Fruit fly (Drosophila melanogaster) whole organism, prepupa: Measurements from ENCODE around the gene run.

Experiments used
- Blimp-1 ChIP-seq: fragments of 200-800 bp; sonication (Bioruptor generic); optimal IDR thresholded peaks from 3 replicates; lab custom pipeline; 2017; ENCODE audit warnings: missing biosample characterization, missing genetic modification characterization, mild to moderate bottlenecking, moderate library complexity, missing genetic modification reagents
- CG10669 ChIP-seq: fragments of 200-800 bp; sonication (Bioruptor generic); optimal IDR thresholded peaks from 3 replicates; lab custom pipeline; 2018; ENCODE audit warnings: missing biosample characterization, mild to moderate bottlenecking, missing genetic modification characterization, moderate library complexity
- CG11762 ChIP-seq: fragments of 200-800 bp; sonication (Bioruptor generic); optimal IDR thresholded peaks from 3 replicates; lab custom pipeline; 2016; ENCODE audit warnings: missing biosample characterization, missing genetic modification characterization; ENCODE audit not compliant: insufficient read depth
- CG11902 ChIP-seq: fragments of 200-800 bp; sonication (Bioruptor generic); optimal IDR thresholded peaks from 3 replicates; lab custom pipeline; 2016; ENCODE audit warnings: missing biosample characterization, missing genetic modification characterization
- CG15336 ChIP-seq: fragments of 200-800 bp; sonication (Bioruptor generic); IDR thresholded peaks from 2 replicates; pipeline ENCODE4 v1.3.6; 2022; ENCODE audit warnings: missing biosample characterization, missing genetic modification characterization
- CG1621 ChIP-seq: fragments of 200-800 bp; sonication (Bioruptor generic); optimal IDR thresholded peaks from 3 replicates; lab custom pipeline; 2018; ENCODE audit warnings: missing biosample characterization, mild to moderate bottlenecking, missing genetic modification characterization
- CG16779 ChIP-seq: fragments of 200-800 bp; sonication (Bioruptor generic); optimal IDR thresholded peaks from 3 replicates; lab custom pipeline; 2017; ENCODE audit warnings: missing biosample characterization, mild to moderate bottlenecking, missing genetic modification characterization
- CG3032 ChIP-seq: fragments of 200-800 bp; optimal IDR thresholded peaks from 2 replicates; lab custom pipeline; 2019; ENCODE audit warnings: missing biosample characterization, mild to moderate bottlenecking, missing genetic modification characterization, moderate library complexity
- CG31627 ChIP-seq: fragments of 200-800 bp; sonication (Bioruptor generic); optimal IDR thresholded peaks from 3 replicates; lab custom pipeline; 2016; ENCODE audit warnings: missing biosample characterization, missing genetic modification characterization
- CG32006 ChIP-seq: fragments of 200-800 bp; sonication (Bioruptor generic); optimal IDR thresholded peaks from 3 replicates; lab custom pipeline; 2017; ENCODE audit warnings: missing biosample characterization, mild to moderate bottlenecking, missing genetic modification characterization
- CG34406 ChIP-seq: fragments of 200-800 bp; sonication (Bioruptor generic); optimal IDR thresholded peaks from 3 replicates; lab custom pipeline; 2016; ENCODE audit warnings: missing biosample characterization, missing genetic modification characterization
- CG3919 ChIP-seq: fragments of 200-800 bp; sonication (Bioruptor generic); optimal IDR thresholded peaks from 3 replicates; lab custom pipeline; 2016; ENCODE audit warnings: missing biosample characterization, missing genetic modification characterization
- CG4318 ChIP-seq: fragments of 200-800 bp; sonication (Bioruptor generic); optimal IDR thresholded peaks from 3 replicates; lab custom pipeline; 2017; ENCODE audit warnings: missing biosample characterization, mild to moderate bottlenecking, missing genetic modification characterization
- CG6163 ChIP-seq: fragments of 200-800 bp; sonication (Bioruptor generic); IDR thresholded peaks from 3 replicates; pipeline ENCODE4 v1.3.6; 2022; ENCODE audit warnings: missing biosample characterization, missing genetic modification characterization
- CG6276 ChIP-seq: fragments of 200-800 bp; sonication (Bioruptor generic); optimal IDR thresholded peaks from 2 replicates; lab custom pipeline; 2017; ENCODE audit warnings: missing biosample characterization, mild to moderate bottlenecking, missing genetic modification characterization
- CG6792 ChIP-seq: fragments of 200-800 bp; sonication (Bioruptor generic); optimal IDR thresholded peaks from 3 replicates; lab custom pipeline; 2016; ENCODE audit warnings: missing biosample characterization, missing genetic modification characterization
- CG6808 ChIP-seq: fragments of 200-800 bp; sonication (Bioruptor generic); optimal IDR thresholded peaks from 3 replicates; lab custom pipeline; 2017; ENCODE audit warnings: missing biosample characterization, missing genetic modification characterization, mild to moderate bottlenecking, moderate library complexity, missing genetic modification reagents
- CG6854 ChIP-seq: fragments of 200-800 bp; sonication (Bioruptor generic); optimal IDR thresholded peaks from 2 replicates; lab custom pipeline; 2017; ENCODE audit warnings: missing biosample characterization, mild to moderate bottlenecking, missing genetic modification characterization
- CG7368 ChIP-seq: fragments of 200-800 bp; sonication (Bioruptor generic); optimal IDR thresholded peaks from 3 replicates; lab custom pipeline; 2016; ENCODE audit warnings: missing biosample characterization, missing genetic modification characterization
- CG8119 ChIP-seq: fragments of 200-800 bp; sonication (Bioruptor generic); IDR thresholded peaks from 3 replicates; pipeline ENCODE4 v1.3.6; 2022; ENCODE audit warnings: missing biosample characterization, missing genetic modification characterization
- CG8319 ChIP-seq: fragments of 200-800 bp; sonication (Bioruptor generic); optimal IDR thresholded peaks from 3 replicates; lab custom pipeline; 2016; ENCODE audit warnings: missing biosample characterization, missing genetic modification characterization
- CG8632 ChIP-seq: fragments of 200-800 bp; sonication (Bioruptor generic); optimal IDR thresholded peaks from 3 replicates; lab custom pipeline; 2016; ENCODE audit warnings: missing biosample characterization, missing genetic modification characterization
- Eip75B ChIP-seq: fragments of 200-800 bp; sonication (Bioruptor generic); optimal IDR thresholded peaks from 3 replicates; lab custom pipeline; 2016; ENCODE audit warnings: missing biosample characterization, missing genetic modification characterization
- Eip78C ChIP-seq: fragments of 200-800 bp; sonication (Bioruptor generic); peaks from one replicate; lab custom pipeline; 2016; ENCODE audit warnings: missing biosample characterization, missing genetic modification characterization
- Eip93F ChIP-seq: fragments of 200-800 bp; sonication (Bioruptor generic); optimal IDR thresholded peaks from 2 replicates; lab custom pipeline; 2016; ENCODE audit warnings: missing biosample characterization, mild to moderate bottlenecking, missing genetic modification characterization
- Ets21C ChIP-seq: fragments of 200-800 bp; sonication (Bioruptor generic); optimal IDR thresholded peaks from 3 replicates; lab custom pipeline; 2016; ENCODE audit warnings: missing biosample characterization, missing genetic modification characterization
- Ets96B ChIP-seq: fragments of 200-800 bp; optimal IDR thresholded peaks from 2 replicates; lab custom pipeline; 2019; ENCODE audit warnings: missing biosample characterization, mild to moderate bottlenecking, missing genetic modification characterization, moderate library complexity
- Gug ChIP-seq: fragments of 200-800 bp; sonication (Bioruptor generic); IDR thresholded peaks from 2 replicates; pipeline ENCODE4 v1.3.6; 2022; ENCODE audit warnings: missing biosample characterization, missing genetic modification characterization
- Hr38 ChIP-seq: sonication (Bioruptor generic); optimal IDR thresholded peaks from 2 replicates; lab custom pipeline; 2016; ENCODE audit warnings: missing biosample characterization, missing genetic modification characterization
- Hr39 ChIP-seq: fragments of 200-800 bp; sonication (Bioruptor generic); optimal IDR thresholded peaks from 2 replicates; lab custom pipeline; 2016; ENCODE audit warnings: missing biosample characterization, missing genetic modification characterization
- Hr4 ChIP-seq: fragments of 200-800 bp; sonication (Bioruptor generic); optimal IDR thresholded peaks from 3 replicates; lab custom pipeline; 2016; ENCODE audit warnings: missing biosample characterization, missing genetic modification characterization
- Lpt ChIP-seq: fragments of 200-800 bp; sonication (Bioruptor generic); optimal IDR thresholded peaks from 3 replicates; lab custom pipeline; 2016; ENCODE audit warnings: missing biosample characterization, missing genetic modification characterization
- Met ChIP-seq: fragments of 200-800 bp; sonication (Bioruptor generic); optimal IDR thresholded peaks from 3 replicates; lab custom pipeline; 2016; ENCODE audit warnings: missing biosample characterization, missing genetic modification characterization
- OdsH ChIP-seq: fragments of 200-800 bp; sonication (Bioruptor generic); optimal IDR thresholded peaks from 3 replicates; lab custom pipeline; 2016; ENCODE audit warnings: missing biosample characterization, missing genetic modification characterization
- Smox ChIP-seq: fragments of 200-800 bp; sonication (Bioruptor generic); optimal IDR thresholded peaks from 3 replicates; lab custom pipeline; 2016; ENCODE audit warnings: missing biosample characterization, missing genetic modification characterization
- Sox102F ChIP-seq: fragments of 200-800 bp; sonication (Bioruptor generic); optimal IDR thresholded peaks from 2 replicates; lab custom pipeline; 2016; ENCODE audit warnings: missing biosample characterization, mild to moderate bottlenecking, missing genetic modification characterization
- Sox14 ChIP-seq: fragments of 200-800 bp; sonication (Bioruptor generic); optimal IDR thresholded peaks from 3 replicates; lab custom pipeline; 2016; ENCODE audit warnings: missing biosample characterization, missing genetic modification characterization
- Sox15 ChIP-seq: fragments of 200-800 bp; sonication (Bioruptor generic); optimal IDR thresholded peaks from 3 replicates; lab custom pipeline; 2016; ENCODE audit warnings: missing biosample characterization, missing genetic modification characterization
- acj6 ChIP-seq: fragments of 200-800 bp; sonication (Bioruptor generic); optimal IDR thresholded peaks from 3 replicates; lab custom pipeline; 2016; ENCODE audit warnings: missing biosample characterization, missing genetic modification characterization
- cyc ChIP-seq: fragments of 200-800 bp; sonication (Bioruptor generic); optimal IDR thresholded peaks from 3 replicates; lab custom pipeline; 2016; ENCODE audit warnings: missing biosample characterization, missing genetic modification characterization
- dac ChIP-seq: fragments of 200-800 bp; sonication (Bioruptor generic); optimal IDR thresholded peaks from 2 replicates; lab custom pipeline; 2017; ENCODE audit warnings: missing biosample characterization, mild to moderate bottlenecking, missing genetic modification characterization
- dsx ChIP-seq: fragments of 200-800 bp; optimal IDR thresholded peaks from 3 replicates; lab custom pipeline; 2019; ENCODE audit warnings: missing biosample characterization, mild to moderate bottlenecking, missing genetic modification characterization, moderate library complexity; ENCODE audit not compliant: poor library complexity, severe bottlenecking
- eg ChIP-seq: fragments of 200-800 bp; sonication (Bioruptor generic); IDR thresholded peaks from 3 replicates; pipeline ENCODE4 v1.3.6; 2022; ENCODE audit warnings: missing biosample characterization, missing genetic modification characterization
- esn ChIP-seq: fragments of 200-800 bp; sonication (Bioruptor generic); optimal IDR thresholded peaks from 2 replicates; lab custom pipeline; 2016; ENCODE audit warnings: missing biosample characterization, mild to moderate bottlenecking, missing genetic modification characterization, moderate library complexity
- fd59A ChIP-seq: fragments of 200-800 bp; sonication (Bioruptor generic); optimal IDR thresholded peaks from 2 replicates; lab custom pipeline; 2017; ENCODE audit warnings: missing biosample characterization, mild to moderate bottlenecking, missing genetic modification characterization, missing genetic modification reagents
- fkh ChIP-seq: fragments of 200-800 bp; sonication (Bioruptor generic); optimal IDR thresholded peaks from 3 replicates; lab custom pipeline; 2017; ENCODE audit warnings: missing biosample characterization, mild to moderate bottlenecking, missing genetic modification characterization, moderate library complexity
- lz ChIP-seq: fragments of 200-800 bp; sonication (Bioruptor generic); optimal IDR thresholded peaks from 3 replicates; lab custom pipeline; 2016; ENCODE audit warnings: missing biosample characterization, missing genetic modification characterization
- net ChIP-seq: fragments of 200-800 bp; sonication (Bioruptor generic); optimal IDR thresholded peaks from 3 replicates; lab custom pipeline; 2016; ENCODE audit warnings: missing biosample characterization, missing genetic modification characterization
- pdm3 ChIP-seq: fragments of 200-800 bp; sonication (Bioruptor generic); optimal IDR thresholded peaks from 3 replicates; lab custom pipeline; 2016; ENCODE audit warnings: missing biosample characterization, missing genetic modification characterization
- spab ChIP-seq: fragments of 200-800 bp; sonication (Bioruptor generic); optimal IDR thresholded peaks from 2 replicates; lab custom pipeline; 2017; ENCODE audit warnings: missing biosample characterization, mild to moderate bottlenecking, missing genetic modification characterization, missing genetic modification reagents
- ss ChIP-seq, 2 experiments: fragments of 200-800 bp; sonication (Bioruptor generic); optimal IDR thresholded peaks; 2 replicates in 1 of 2; 3 replicates in 1 of 2; lab custom pipeline; 2017 to 2018; ENCODE audit warnings: mild to moderate bottlenecking in 2 of 2, missing biosample characterization in 2 of 2, missing genetic modification characterization in 2 of 2, moderate library complexity in 1 of 2
- svp ChIP-seq: fragments of 200-800 bp; sonication (Bioruptor generic); peaks from one replicate; lab custom pipeline; 2016; ENCODE audit warnings: missing biosample characterization, missing genetic modification characterization
- topi ChIP-seq: fragments of 200-800 bp; sonication (Bioruptor generic); optimal IDR thresholded peaks from 3 replicates; lab custom pipeline; 2016; ENCODE audit warnings: missing biosample characterization, missing genetic modification characterization
- vri ChIP-seq: fragments of 200-800 bp; sonication (Bioruptor generic); optimal IDR thresholded peaks from 3 replicates; lab custom pipeline; 2016; ENCODE audit warnings: missing biosample characterization, mild to moderate bottlenecking, missing genetic modification characterization

run gene

DNA sequence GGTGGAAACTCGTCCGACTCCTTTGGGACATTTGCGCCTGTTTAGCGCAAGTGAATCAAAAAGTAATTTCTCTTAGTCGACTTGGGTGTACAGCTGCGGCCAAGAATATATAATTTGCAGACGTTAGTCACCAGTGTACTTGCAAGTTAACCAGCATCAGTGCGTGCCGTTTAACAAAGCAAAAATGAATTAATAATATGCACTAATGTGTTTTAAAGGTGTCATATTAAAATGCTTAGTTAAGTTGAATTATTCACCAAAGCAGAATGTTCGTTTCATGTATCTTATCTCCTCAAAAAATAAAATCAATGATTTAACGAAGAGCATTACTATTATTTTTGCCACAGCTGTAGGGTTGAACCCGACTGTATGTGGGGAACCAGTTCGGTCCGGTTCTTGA, 32.7 kb downstream of the run start:
- TF ChIP-seq CG31627 (no peak), topi (GFP tag; lab: Kevin White, UChicago) (no peak), Eip78C (peak; percentile 59), pdm3 (no peak), dac (GFP tag; lab: Kevin White, UChicago) (no peak), esn (no peak), ss (GFP tag; optimal IDR thresholded peaks at IDR 0.05; lab: Kevin White, UChicago) (no peak), CG3032 (tag; lab: Kevin White, UChicago) (no peak), CG1621 (no peak), dsx (no peak), CG11902 (no peak), cyc (GFP tag; lab: Kevin White, UChicago) (no peak), CG6792 (GFP tag; lab: Kevin White, UChicago) (no peak), Eip93F (GFP tag; lab: Kevin White, UChicago) (no peak), acj6 (GFP tag; lab: Kevin White, UChicago) (no peak), CG3919 (GFP tag; lab: Kevin White, UChicago) (no peak), svp (peak; percentile 36), fd59A (GFP tag; lab: Kevin White, UChicago) (no peak), Gug (GFP tag; lab: Robert Waterston, UW) (no peak), Sox15 (GFP tag; lab: Kevin White, UChicago) (no peak), CG16779 (tag; lab: Kevin White, UChicago) (no peak), spab (GFP tag; lab: Kevin White, UChicago) (peak; percentile 14), CG4318 (no peak), CG8319 (GFP tag; lab: Kevin White, UChicago) (no peak), CG34406 (no peak), net (no peak), Eip75B (GFP tag; lab: Kevin White, UChicago) (no peak), CG6276 (GFP tag; lab: Kevin White, UChicago) (no peak), Smox (no peak), Blimp-1 (GFP tag; lab: Kevin White, UChicago) (no peak), fkh (GFP tag; lab: Kevin White, UChicago) (no peak), Lpt (GFP tag; lab: Kevin White, UChicago) (no peak), CG11762 (GFP tag; lab: Kevin White, UChicago) (no peak), OdsH (no peak), Ets96B (tag; lab: Kevin White, UChicago) (peak; percentile 24), Met (no peak), CG15336 (GFP tag; lab: Robert Waterston, UW) (no peak), Sox102F (GFP tag; lab: Kevin White, UChicago) (no peak), Ets21C (no peak), CG6854 (no peak), vri (GFP tag; lab: Kevin White, UChicago) (no peak), Hr39 (no peak), CG6808 (GFP tag; lab: Kevin White, UChicago) (peak; percentile 33), Hr38 (GFP tag; lab: Kevin White, UChicago) (no peak), CG6163 (GFP tag; lab: Robert Waterston, UW) (no peak), CG8632 (GFP tag; lab: Kevin White, UChicago) (no peak), CG10669 (GFP tag; lab: Kevin White, UChicago) (peak; percentile 17), Sox14 (GFP tag; lab: Kevin White, UChicago) (no peak), eg (GFP tag; lab: Robert Waterston, UW) (no peak), lz (no peak), CG7368 (GFP tag; lab: Kevin White, UChicago) (no peak), CG32006 (GFP tag; lab: Kevin White, UChicago) (peak; percentile 21), Hr4 (no peak), CG8119 (GFP tag; lab: Robert Waterston, UW) (no peak)
